Worm (Caenorhabditis elegans) whole organism, L4 larva: ENCODE results near the gene ptr-6.

Source experiments
- D1046.2 ChIP-seq: fragments of 200-800 bp; sonication (Bioruptor generic); IDR thresholded peaks from 2 replicates; pipeline ENCODE4 v1.3.6; 2022; ENCODE audit warnings: missing genetic modification characterization, missing compliant biosample characterization
- F10B5.3 ChIP-seq: sonication (generic microtip); optimal IDR thresholded peaks from 2 replicates; lab custom pipeline; 2016; ENCODE audit warnings: mild to moderate bottlenecking, missing genetic modification characterization, missing compliant biosample characterization
- F26F4.8 ChIP-seq: fragments of 200-800 bp; sonication (Bioruptor generic); conservative IDR thresholded peaks from 2 replicates; pipeline ENCODE4 v1.3.6; 2022; ENCODE audit warnings: missing genetic modification characterization, missing compliant biosample characterization
- F44E2.7 ChIP-seq: fragments of 200-800 bp; sonication (Bioruptor generic); IDR thresholded peaks from 2 replicates; pipeline ENCODE4 v2.1.2; 2022; ENCODE audit warnings: missing genetic modification characterization, missing compliant biosample characterization
- F49E8.2 ChIP-seq: sonication (generic microtip); optimal IDR thresholded peaks from 2 replicates; lab custom pipeline; 2016; ENCODE audit warnings: missing compliant biosample characterization, mild to moderate bottlenecking, missing genetic modification characterization, borderline replicate concordance
- R02D3.7 ChIP-seq: fragments of 150-350 bp; sonication (generic microtip); optimal IDR thresholded peaks from 3 replicates; lab custom pipeline; 2014; ENCODE audit warnings: missing biosample characterization, missing genetic modification characterization
- T20F7.1 ChIP-seq: fragments of 200-800 bp; sonication (Bioruptor generic); optimal IDR thresholded peaks from 2 replicates; lab custom pipeline; 2018; ENCODE audit warnings: mild to moderate bottlenecking, missing genetic modification characterization, missing compliant biosample characterization
- Y48G9A.11 ChIP-seq: fragments of 200-800 bp; sonication (Bioruptor generic); IDR thresholded peaks from 2 replicates; pipeline ENCODE4 v1.3.6; 2022; ENCODE audit warnings: missing genetic modification reagents, missing genetic modification characterization, missing compliant biosample characterization
- Y75B8A.6 ChIP-seq: fragments of 200-800 bp; sonication (Bioruptor generic); IDR thresholded peaks from 2 replicates; pipeline ENCODE4 v1.3.6; 2022; ENCODE audit warnings: missing genetic modification reagents, missing genetic modification characterization, missing compliant biosample characterization
- ZK546.5 ChIP-seq, 2 experiments: sonication (generic microtip); optimal IDR thresholded peaks; 2 replicates each; lab custom pipeline; 2017; ENCODE audit warnings: missing biosample characterization in 2 of 2, missing genetic modification characterization in 2 of 2
- aha-1 ChIP-seq: fragments of 150-350 bp; peaks from one replicate; lab custom pipeline; 2014; ENCODE audit warnings: missing biosample characterization, missing genetic modification characterization
- aly-2 ChIP-seq: sonication (generic microtip); optimal IDR thresholded peaks from 2 replicates; lab custom pipeline; 2018; ENCODE audit warnings: missing biosample characterization, missing genetic modification characterization
- ama-1 ChIP-seq: fragments of 150-350 bp; optimal IDR thresholded peaks from 2 replicates; lab custom pipeline; 2014; ENCODE audit warnings: inconsistent platforms, mixed read lengths
- attf-4 ChIP-seq: sonication (generic microtip); optimal IDR thresholded peaks from 3 replicates; lab custom pipeline; 2017; ENCODE audit warnings: missing biosample characterization, missing genetic modification characterization
- ceh-20 ChIP-seq: fragments of 200-800 bp; sonication (Bioruptor generic); IDR thresholded peaks from 2 replicates; pipeline ENCODE4 v1.3.6; 2022; ENCODE audit warnings: missing genetic modification reagents, missing genetic modification characterization, missing compliant biosample characterization
- ceh-44 ChIP-seq: fragments of 200-800 bp; sonication (Bioruptor generic); IDR thresholded peaks from 2 replicates; pipeline ENCODE4 v1.3.6; 2022; ENCODE audit warnings: missing genetic modification reagents, missing genetic modification characterization, missing compliant biosample characterization
- ceh-62 ChIP-seq: sonication (generic microtip); optimal IDR thresholded peaks from 2 replicates; lab custom pipeline; 2017; ENCODE audit warnings: missing biosample characterization, missing genetic modification characterization
- cey-2 ChIP-seq: sonication (generic microtip); optimal IDR thresholded peaks from 3 replicates; lab custom pipeline; 2017; ENCODE audit warnings: missing genetic modification characterization, mild to moderate bottlenecking, missing compliant biosample characterization, antibody characterized with exemption, borderline replicate concordance; ENCODE audit not compliant: insufficient read depth
- daf-12 ChIP-seq: fragments of 150-350 bp; optimal IDR thresholded peaks from 2 replicates; lab custom pipeline; 2014; ENCODE audit warnings: missing biosample characterization, missing genetic modification reagents, missing genetic modification characterization
- daf-8 ChIP-seq: fragments of 200-800 bp; sonication (Bioruptor generic); IDR thresholded peaks from 2 replicates; pipeline ENCODE4 v1.3.6; 2022; ENCODE audit warnings: missing genetic modification characterization, missing compliant biosample characterization
- dmd-6 ChIP-seq: fragments of 200-800 bp; sonication (Bioruptor generic); IDR thresholded peaks from 2 replicates; pipeline ENCODE4 v1.3.6; 2022; ENCODE audit warnings: missing genetic modification reagents, missing genetic modification characterization, missing compliant biosample characterization
- duxl-1 ChIP-seq: sonication (generic microtip); optimal IDR thresholded peaks from 2 replicates; lab custom pipeline; 2016; ENCODE audit warnings: mild to moderate bottlenecking, missing genetic modification characterization, moderate library complexity, missing compliant biosample characterization; ENCODE audit not compliant: poor library complexity
- dve-1 ChIP-seq: sonication (generic microtip); optimal IDR thresholded peaks from 2 replicates; lab custom pipeline; 2017; ENCODE audit warnings: antibody characterized with exemption, mild to moderate bottlenecking, missing genetic modification characterization, missing compliant biosample characterization; ENCODE audit not compliant: insufficient read depth
- egl-43 ChIP-seq: fragments of 200-800 bp; sonication (Bioruptor generic); IDR thresholded peaks from 2 replicates; pipeline ENCODE4 v1.3.6; 2022; ENCODE audit warnings: missing genetic modification reagents, missing genetic modification characterization, missing compliant biosample characterization
- gei-8 ChIP-seq: fragments of 200-800 bp; sonication (Bioruptor generic); optimal IDR thresholded peaks from 2 replicates; lab custom pipeline; 2018; ENCODE audit warnings: mild to moderate bottlenecking, missing genetic modification characterization, missing compliant biosample characterization
- hlh-11 ChIP-seq: fragments of 200-800 bp; sonication (Bioruptor generic); optimal IDR thresholded peaks from 2 replicates; lab custom pipeline; 2018; ENCODE audit warnings: mild to moderate bottlenecking, missing genetic modification characterization, missing compliant biosample characterization
- jun-1 ChIP-seq: fragments of 150-350 bp; optimal IDR thresholded peaks from 2 replicates; lab custom pipeline; 2014; ENCODE audit warnings: missing biosample characterization, missing genetic modification reagents, missing genetic modification characterization
- lir-3 ChIP-seq: sonication (generic microtip); optimal IDR thresholded peaks from 2 replicates; lab custom pipeline; 2016; ENCODE audit warnings: mild to moderate bottlenecking, missing genetic modification characterization, missing compliant biosample characterization
- lsy-2 ChIP-seq, 2 experiments: fragments of 150-350 bp in 1 of 2; sonication (generic microtip) in 1 of 2; optimal IDR thresholded peaks; 2 replicates each; lab custom pipeline; 2014 to 2017; ENCODE audit warnings: missing biosample characterization in 2 of 2, missing genetic modification characterization in 2 of 2
- mdl-1 ChIP-seq, 2 experiments: fragments of 150-350 bp in 1 of 2; sonication (generic microtip) in 1 of 2; optimal IDR thresholded peaks; 2 replicates each; lab custom pipeline; 2014 to 2017; ENCODE audit warnings: missing biosample characterization in 2 of 2, missing genetic modification characterization in 2 of 2
- mep-1 ChIP-seq: fragments of 150-350 bp; sonication (generic microtip); optimal IDR thresholded peaks from 3 replicates; lab custom pipeline; 2014; ENCODE audit warnings: missing biosample characterization, missing genetic modification characterization
- mes-2 ChIP-seq: sonication (generic microtip); optimal IDR thresholded peaks from 2 replicates; lab custom pipeline; 2016; ENCODE audit warnings: missing genotype, mild to moderate bottlenecking, missing genetic modification characterization, missing compliant biosample characterization; ENCODE audit not compliant: poor library complexity, severe bottlenecking
- mxl-2 ChIP-seq: fragments of 200-800 bp; sonication (Bioruptor generic); conservative IDR thresholded peaks from 2 replicates; pipeline ENCODE4 v1.3.6; 2022; ENCODE audit warnings: missing genetic modification reagents, missing genetic modification characterization, missing compliant biosample characterization
- mxl-3 ChIP-seq: fragments of 200-800 bp; sonication (Bioruptor generic); optimal IDR thresholded peaks from 2 replicates; lab custom pipeline; 2018; ENCODE audit warnings: mild to moderate bottlenecking, missing genetic modification characterization, missing compliant biosample characterization
- nhr-10 ChIP-seq: fragments of 150-350 bp; optimal IDR thresholded peaks from 2 replicates; lab custom pipeline; 2014; ENCODE audit warnings: missing biosample characterization, missing genetic modification characterization
- nhr-111 ChIP-seq: fragments of 200-800 bp; sonication (Bioruptor generic); optimal IDR thresholded peaks from 2 replicates; lab custom pipeline; 2018; ENCODE audit warnings: mild to moderate bottlenecking, missing genetic modification characterization, missing compliant biosample characterization
- nhr-28 ChIP-seq: fragments of 150-350 bp; optimal IDR thresholded peaks from 2 replicates; lab custom pipeline; 2014; ENCODE audit warnings: missing biosample characterization, missing genetic modification characterization
- nhr-42 ChIP-seq: fragments of 200-800 bp; sonication (Bioruptor generic); IDR thresholded peaks from 2 replicates; pipeline ENCODE4 v1.3.6; 2022; ENCODE audit warnings: missing genetic modification characterization, missing compliant biosample characterization
- nhr-76 ChIP-seq: fragments of 150-350 bp; optimal IDR thresholded peaks from 2 replicates; lab custom pipeline; 2014; ENCODE audit warnings: missing biosample characterization, missing genetic modification characterization
- nhr-77 ChIP-seq: fragments of 150-350 bp; optimal IDR thresholded peaks from 2 replicates; lab custom pipeline; 2014; ENCODE audit warnings: missing biosample characterization, missing genetic modification characterization
- pqm-1 ChIP-seq: sonication (generic microtip); optimal IDR thresholded peaks from 2 replicates; lab custom pipeline; 2017; ENCODE audit warnings: missing biosample characterization, missing genetic modification characterization
- sdz-12 ChIP-seq: fragments of 200-800 bp; sonication (Bioruptor generic); optimal IDR thresholded peaks from 2 replicates; lab custom pipeline; 2018; ENCODE audit warnings: mild to moderate bottlenecking, missing genetic modification characterization, missing compliant biosample characterization
- spr-3 ChIP-seq: fragments of 200-800 bp; sonication (Bioruptor generic); optimal IDR thresholded peaks from 2 replicates; lab custom pipeline; 2018; ENCODE audit warnings: mild to moderate bottlenecking, missing genetic modification characterization, missing compliant biosample characterization
- tra-1 ChIP-seq: fragments of 200-800 bp; sonication (Bioruptor generic); IDR thresholded peaks from 2 replicates; pipeline ENCODE4 v1.3.6; 2022; ENCODE audit warnings: missing genetic modification reagents, missing genetic modification characterization, missing compliant biosample characterization
- unc-39 ChIP-seq: sonication (generic microtip); optimal IDR thresholded peaks from 2 replicates; lab custom pipeline; 2017; ENCODE audit warnings: missing biosample characterization, missing genetic modification characterization
- vab-7 ChIP-seq: fragments of 200-800 bp; sonication (Bioruptor generic); IDR thresholded peaks from 2 replicates; pipeline ENCODE4 v1.3.6; 2022; ENCODE audit warnings: missing genetic modification reagents, missing genetic modification characterization, missing compliant biosample characterization
- zfp-2 ChIP-seq: sonication (generic microtip); optimal IDR thresholded peaks from 2 replicates; lab custom pipeline; 2016; ENCODE audit warnings: mild to moderate bottlenecking, missing genetic modification characterization, missing compliant biosample characterization
- zip-11 ChIP-seq: fragments of 200-800 bp; sonication (Bioruptor generic); IDR thresholded peaks from 2 replicates; pipeline ENCODE4 v1.3.6; 2022; ENCODE audit warnings: missing genetic modification characterization, missing compliant biosample characterization
- zip-2 ChIP-seq: fragments of 150-350 bp; optimal IDR thresholded peaks from 2 replicates; lab custom pipeline; 2014; ENCODE audit warnings: missing biosample characterization, missing genetic modification characterization
- ztf-11 ChIP-seq: fragments of 150-350 bp; optimal IDR thresholded peaks from 2 replicates; lab custom pipeline; 2014; ENCODE audit warnings: missing biosample characterization, missing genetic modification characterization

ptr-6 gene

ce11 chrII:5282740-5283281, 36.2 kb upstream of the ptr-6 start:
- TF ChIP-seq zip-2 (tag; lab: Kevin White, UChicago) (no peak), F26F4.8 (GFP tag; lab: Robert Waterston, UW) (no peak), F44E2.7 (no peak), hlh-11 (tag; lab: Kevin White, UChicago) (no peak), Y75B8A.6 (GFP tag; lab: Robert Waterston, UW) (no peak), duxl-1 (tag; lab: Kevin White, UChicago) (no peak), tra-1 (0 out of 2 replicates have a peak, but pooled peaks have one; percentile 42), R02D3.7 (tag; lab: Kevin White, UChicago) (no peak), cey-2 (tag; lab: Kevin White, UChicago) (peak; percentile 49), nhr-77 (tag; lab: Kevin White, UChicago) (peak; percentile 16), nhr-111 (GFP tag; lab: Kevin White, UChicago) (no peak), ZK546.5 (tag; optimal IDR thresholded peaks at IDR 0.05; lab: Kevin White, UChicago) (no peak), dve-1 (peak; percentile 23), dmd-6 (GFP tag; lab: Robert Waterston, UW) (peak; percentile 39; the same call in 1 of the 2 replicates), aly-2 (tag; lab: Kevin White, UChicago) (no peak), aha-1 (peak; percentile 23), mxl-2 (GFP tag; lab: Robert Waterston, UW) (no peak), egl-43 (GFP tag; lab: Robert Waterston, UW) (no peak), nhr-28 (tag; lab: Kevin White, UChicago) (peak; percentile 70), mxl-3 (GFP tag; lab: Kevin White, UChicago) (no peak), nhr-76 (tag; lab: Kevin White, UChicago) (peak; percentile 25), daf-12 (tag; lab: Kevin White, UChicago) (no peak), daf-8 (GFP tag; lab: Robert Waterston, UW) (no peak), vab-7 (no peak), D1046.2 (GFP tag; lab: Robert Waterston, UW) (no peak)

DNA sequence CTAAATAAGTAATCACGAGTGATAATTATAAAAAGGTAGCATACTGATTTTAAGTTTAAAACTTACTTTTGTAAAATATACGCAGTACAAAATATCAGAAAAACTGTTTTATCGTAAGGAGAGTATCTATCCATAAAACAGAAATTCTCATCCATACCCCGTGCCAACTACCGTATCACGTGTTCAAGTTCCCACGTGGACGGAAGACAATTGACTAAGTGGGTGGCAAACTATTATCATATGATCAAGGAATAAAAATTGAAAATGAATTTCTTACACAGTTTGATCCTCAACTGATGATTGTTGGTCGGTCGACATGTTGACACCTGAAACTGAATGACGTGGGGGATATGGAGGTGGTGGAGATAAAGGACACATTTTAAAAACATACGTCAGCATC, 35.6 kb upstream of the ptr-6 start, which contains the start of gene pmt-1:
Gene pmt-1 (minus strand): TSS at position 332 of the 400 bp plus-strand sequence.
- TF ChIP-seq zip-11 (GFP tag; lab: Robert Waterston, UW) (no peak), lsy-2 (tag; optimal IDR thresholded peaks at IDR 0.05; lab: Kevin White, UChicago) (peak in 1 of 2 experiments; percentile 31), T20F7.1 (peak; percentile 11), sdz-12 (GFP tag; lab: Kevin White, UChicago) (no peak), ceh-20 (GFP tag; lab: Robert Waterston, UW) (no peak), nhr-111 (GFP tag; lab: Kevin White, UChicago) (no peak), nhr-28 (tag; lab: Kevin White, UChicago) (peak; percentile 28), ceh-62 (no peak), attf-4 (no peak), tra-1 (peak; percentile 83), mdl-1 (tag; optimal IDR thresholded peaks at IDR 0.05; lab: Kevin White, UChicago) (peak; percentile 41 to 71), ama-1 (lab: Kevin White, UChicago) (no peak), mxl-3 (GFP tag; lab: Kevin White, UChicago) (peak; percentile 87), mep-1 (tag; lab: Kevin White, UChicago) (peak; percentile 33), nhr-42 (GFP tag; lab: Robert Waterston, UW) (no peak), lir-3 (no peak), hlh-11 (tag; lab: Kevin White, UChicago) (peak; percentile 75), Y48G9A.11 (GFP tag; lab: Robert Waterston, UW) (no peak), spr-3 (no peak), R02D3.7 (tag; lab: Kevin White, UChicago) (no peak), pqm-1 (tag; lab: Kevin White, UChicago) (no peak), mes-2 (tag; lab: Kevin White, UChicago) (no peak), F10B5.3 (tag; lab: Kevin White, UChicago) (no peak), daf-8 (GFP tag; lab: Robert Waterston, UW) (no peak), unc-39 (tag; lab: Kevin White, UChicago) (no peak), nhr-10 (peak; percentile 42), gei-8 (GFP tag; lab: Kevin White, UChicago) (no peak), ceh-44 (GFP tag; lab: Robert Waterston, UW) (no peak), mxl-2 (GFP tag; lab: Robert Waterston, UW) (no peak), zfp-2 (tag; lab: Kevin White, UChicago) (no peak), F49E8.2 (no peak), jun-1 (tag; lab: Kevin White, UChicago) (no peak), ztf-11 (tag; lab: Kevin White, UChicago) (no peak)
